Worm (Caenorhabditis elegans): ENCODE data around the gene nhr-47.

ce11 chrV:5548051-5548450 lies 43.0 kb downstream of the nhr-47 start, which contains the start of gene ugt-48:
- no peak for TF ChIP-seq nhr-11 (tag; optimal IDR thresholded peaks at IDR 0.05)
- TF ChIP-seq pros-1 (tag; optimal IDR thresholded peaks at IDR 0.05): no peak
- TF ChIP-seq nfya-1 (tag; optimal IDR thresholded peaks at IDR 0.05): no peak
- no peak for TF ChIP-seq ceh-6 (GFP tag; optimal IDR thresholded peaks at IDR 0.05)
- no peak for TF ChIP-seq unc-86 (tag; optimal IDR thresholded peaks at IDR 0.05)
- no peak for TF ChIP-seq npax-4 (tag; optimal IDR thresholded peaks at IDR 0.05)
- no peak for TF ChIP-seq ref-2 (tag; optimal IDR thresholded peaks at IDR 0.05)
- TF ChIP-seq fax-1 (tag; optimal IDR thresholded peaks at IDR 0.05): no peak
- no peak for TF ChIP-seq pag-3 (tag; optimal IDR thresholded peaks at IDR 0.05; ENCODE audit: borderline replicate concordance)
